Fruit fly (Drosophila melanogaster) whole organism, embryonic: ENCODE results near the gene CG13390.
A peak's percentile ranks its signal among the peaks of the same experiment; 100 is the strongest.

Experiments used
- Abd-B ChIP-seq: fragments of 200-800 bp; sonication (Bioruptor generic); optimal IDR thresholded peaks from 2 replicates; lab custom pipeline; 2018; ENCODE audit warnings: missing biosample characterization, mild to moderate bottlenecking, missing genetic modification characterization, moderate library complexity
- Blimp-1 ChIP-seq: fragments of 200-800 bp; sonication (Bioruptor generic); optimal IDR thresholded peaks from 3 replicates; lab custom pipeline; 2018; ENCODE audit warnings: missing biosample characterization, missing genetic modification characterization, mild to moderate bottlenecking, moderate library complexity, missing genetic modification reagents
- CG10366 ChIP-seq: fragments of 200-800 bp; sonication (Bioruptor generic); IDR thresholded peaks from 2 replicates; pipeline ENCODE4 v1.3.6; 2022; ENCODE audit warnings: missing biosample characterization, missing genetic modification characterization
- CG12299 ChIP-seq: fragments of 200-800 bp; sonication (Bioruptor generic); optimal IDR thresholded peaks from 2 replicates; lab custom pipeline; 2018; ENCODE audit warnings: missing biosample characterization, mild to moderate bottlenecking, missing genetic modification characterization
- CG13894 ChIP-seq: fragments of 200-800 bp; sonication (Bioruptor generic); optimal IDR thresholded peaks from 3 replicates; lab custom pipeline; 2018; ENCODE audit warnings: missing biosample characterization, mild to moderate bottlenecking, missing genetic modification characterization, moderate library complexity
- CG14050 ChIP-seq: fragments of 200-800 bp; sonication (Bioruptor generic); IDR thresholded peaks from 3 replicates; pipeline ENCODE4 v1.3.6; 2022; ENCODE audit warnings: missing biosample characterization, missing genetic modification characterization
- CG1529 ChIP-seq: fragments of 200-800 bp; sonication (Bioruptor generic); optimal IDR thresholded peaks from 3 replicates; lab custom pipeline; 2018; ENCODE audit warnings: missing biosample characterization, missing genetic modification characterization
- CG16863 ChIP-seq: fragments of 200-800 bp; sonication (Bioruptor generic); optimal IDR thresholded peaks from 3 replicates; lab custom pipeline; 2016; ENCODE audit warnings: missing biosample characterization, missing genetic modification characterization
- CG18476 ChIP-seq: fragments of 200-800 bp; sonication (Bioruptor generic); optimal IDR thresholded peaks from 2 replicates; lab custom pipeline; 2016; ENCODE audit warnings: missing biosample characterization, mild to moderate bottlenecking, missing genetic modification characterization
- CG18599 ChIP-seq: fragments of 200-800 bp; sonication (Bioruptor generic); optimal IDR thresholded peaks from 3 replicates; lab custom pipeline; 2017; ENCODE audit warnings: missing biosample characterization, missing genetic modification characterization, mild to moderate bottlenecking, moderate library complexity, missing genetic modification reagents
- CG4360 ChIP-seq: fragments of 200-800 bp; sonication (Bioruptor generic); IDR thresholded peaks from 2 replicates; pipeline ENCODE4 v1.3.6; 2022; ENCODE audit warnings: missing biosample characterization, missing genetic modification characterization
- CG5245 ChIP-seq: fragments of 200-800 bp; sonication (Bioruptor generic); optimal IDR thresholded peaks from 3 replicates; lab custom pipeline; 2016; ENCODE audit warnings: missing biosample characterization, missing genetic modification characterization
- CG6854 ChIP-seq: fragments of 200-800 bp; sonication (Bioruptor generic); optimal IDR thresholded peaks from 3 replicates; lab custom pipeline; 2017; ENCODE audit warnings: missing biosample characterization, mild to moderate bottlenecking, missing genetic modification characterization
- CG8765 ChIP-seq: fragments of 200-800 bp; sonication (Bioruptor generic); IDR thresholded peaks from 2 replicates; pipeline ENCODE4 v1.3.6; 2022; ENCODE audit warnings: missing biosample characterization, missing genetic modification characterization
- D19A ChIP-seq: fragments of 200-800 bp; optimal IDR thresholded peaks from 3 replicates; lab custom pipeline; 2019; ENCODE audit warnings: missing biosample characterization, mild to moderate bottlenecking, missing genetic modification characterization, moderate library complexity
- D19B ChIP-seq: fragments of 200-800 bp; sonication (Bioruptor generic); optimal IDR thresholded peaks from 2 replicates; lab custom pipeline; 2017; ENCODE audit warnings: missing biosample characterization, mild to moderate bottlenecking, missing genetic modification characterization
- Dfd ChIP-seq, 2 experiments: fragments of >200 bp; optimal IDR thresholded peaks; 2 replicates each; lab custom pipeline; 2017; ENCODE audit warnings: missing biosample characterization in 2 of 2, missing genetic modification characterization in 2 of 2
- Fer1 ChIP-seq: fragments of 200-800 bp; sonication (Bioruptor generic); optimal IDR thresholded peaks from 2 replicates; lab custom pipeline; 2017; ENCODE audit warnings: missing biosample characterization, mild to moderate bottlenecking, missing genetic modification characterization
- Hand ChIP-seq: fragments of 200-800 bp; sonication (Bioruptor generic); optimal IDR thresholded peaks from 2 replicates; lab custom pipeline; 2017; ENCODE audit warnings: mild to moderate bottlenecking, missing biosample characterization, missing genetic modification reagents, missing genetic modification characterization
- Med ChIP-seq: fragments of 200-800 bp; sonication (Bioruptor generic); peaks from one replicate; lab custom pipeline; 2016; ENCODE audit warnings: missing biosample characterization, missing genetic modification characterization, mild to moderate bottlenecking, inconsistent platforms, moderate library complexity
- NC2α ChIP-seq: fragments of 200-800 bp; sonication (Bioruptor generic); optimal IDR thresholded peaks from 2 replicates; lab custom pipeline; 2016; ENCODE audit warnings: missing biosample characterization, missing genetic modification characterization
- Nf-YB ChIP-seq: fragments of 200-800 bp; sonication (Bioruptor generic); optimal IDR thresholded peaks from 3 replicates; lab custom pipeline; 2019; ENCODE audit warnings: missing biosample characterization, mild to moderate bottlenecking, missing genetic modification characterization, moderate library complexity
- Pdp1 ChIP-seq, 2 experiments: fragments of 200-800 bp; sonication (Bioruptor generic); optimal IDR thresholded peaks; 3 replicates each; lab custom pipeline; 2016; ENCODE audit warnings: missing biosample characterization in 2 of 2, missing genetic modification characterization in 2 of 2, mild to moderate bottlenecking in 1 of 2, moderate library complexity in 1 of 2
- Sox100B ChIP-seq: fragments of 200-800 bp; sonication (Bioruptor generic); optimal IDR thresholded peaks from 3 replicates; lab custom pipeline; 2018; ENCODE audit warnings: missing biosample characterization, mild to moderate bottlenecking, missing genetic modification characterization
- Spps ChIP-seq: fragments of 200-800 bp; sonication (Bioruptor generic); optimal IDR thresholded peaks from 2 replicates; lab custom pipeline; 2018; ENCODE audit warnings: missing biosample characterization, mild to moderate bottlenecking, missing genetic modification characterization
- Xrp1 ChIP-seq: fragments of 200-800 bp; sonication (Bioruptor generic); IDR thresholded peaks from 2 replicates; pipeline ENCODE4 v1.3.6; 2022; ENCODE audit warnings: missing biosample characterization, missing genetic modification characterization
- ara ChIP-seq: fragments of 200-800 bp; sonication (Bioruptor generic); IDR thresholded peaks from 2 replicates; pipeline ENCODE4 v1.3.6; 2022; ENCODE audit warnings: missing biosample characterization, missing genetic modification characterization
- crc ChIP-seq: fragments of 200-800 bp; sonication (Bioruptor generic); optimal IDR thresholded peaks from 2 replicates; lab custom pipeline; 2016; ENCODE audit warnings: missing biosample characterization, missing genetic modification characterization
- crol ChIP-seq: fragments of 200-800 bp; sonication (Bioruptor generic); IDR thresholded peaks from 2 replicates; pipeline ENCODE4 v1.3.6; 2022; ENCODE audit warnings: missing biosample characterization, missing genetic modification characterization
- da ChIP-seq: fragments of 200-800 bp; sonication (Bioruptor generic); optimal IDR thresholded peaks from 2 replicates; lab custom pipeline; 2016; ENCODE audit warnings: missing biosample characterization, missing genetic modification characterization
- gsb-n ChIP-seq: fragments of 200-800 bp; sonication (Bioruptor generic); optimal IDR thresholded peaks from 3 replicates; lab custom pipeline; 2018; ENCODE audit warnings: missing biosample characterization, mild to moderate bottlenecking, missing genetic modification characterization
- ind ChIP-seq: fragments of 200-800 bp; sonication (Bioruptor generic); optimal IDR thresholded peaks from 3 replicates; lab custom pipeline; 2016; ENCODE audit warnings: missing biosample characterization, missing genetic modification characterization
- ken ChIP-seq: fragments of 200-800 bp; sonication (Bioruptor generic); IDR thresholded peaks from 3 replicates; pipeline ENCODE4 v1.3.6; 2022; ENCODE audit warnings: missing biosample characterization, missing genetic modification characterization
- nom ChIP-seq: fragments of 200-800 bp; sonication (Bioruptor generic); optimal IDR thresholded peaks from 2 replicates; lab custom pipeline; 2017; ENCODE audit warnings: missing biosample characterization, missing genetic modification characterization, mild to moderate bottlenecking, moderate library complexity, missing genetic modification reagents
- phol ChIP-seq: fragments of 200-800 bp; sonication (Bioruptor generic); optimal IDR thresholded peaks from 3 replicates; lab custom pipeline; 2018; ENCODE audit warnings: missing biosample characterization, mild to moderate bottlenecking, missing genetic modification characterization, moderate library complexity
- pros ChIP-seq: fragments of 200-800 bp; sonication (Bioruptor generic); optimal IDR thresholded peaks from 3 replicates; lab custom pipeline; 2019; ENCODE audit warnings: missing biosample characterization, mild to moderate bottlenecking, missing genetic modification characterization, moderate library complexity
- schlank ChIP-seq: fragments of 200-800 bp; sonication (Bioruptor generic); optimal IDR thresholded peaks from 2 replicates; lab custom pipeline; 2018; ENCODE audit warnings: missing biosample characterization, mild to moderate bottlenecking, missing genetic modification characterization
- vnd ChIP-seq: fragments of 200-800 bp; sonication (Bioruptor generic); IDR thresholded peaks from 3 replicates; pipeline ENCODE4 v1.3.6; 2022; ENCODE audit warnings: missing biosample characterization, missing genetic modification characterization; ENCODE audit not compliant: partially characterized antibody
- vvl ChIP-seq: fragments of 200-800 bp; sonication (Bioruptor generic); IDR thresholded peaks from 2 replicates; pipeline ENCODE4 v1.3.6; 2022; ENCODE audit warnings: missing biosample characterization, missing genetic modification characterization
- z ChIP-seq: fragments of 200-800 bp; sonication (Bioruptor generic); IDR thresholded peaks from 3 replicates; pipeline ENCODE4 v1.3.6; 2022; ENCODE audit warnings: missing biosample characterization, missing genetic modification characterization

CG13390 gene

DNA sequence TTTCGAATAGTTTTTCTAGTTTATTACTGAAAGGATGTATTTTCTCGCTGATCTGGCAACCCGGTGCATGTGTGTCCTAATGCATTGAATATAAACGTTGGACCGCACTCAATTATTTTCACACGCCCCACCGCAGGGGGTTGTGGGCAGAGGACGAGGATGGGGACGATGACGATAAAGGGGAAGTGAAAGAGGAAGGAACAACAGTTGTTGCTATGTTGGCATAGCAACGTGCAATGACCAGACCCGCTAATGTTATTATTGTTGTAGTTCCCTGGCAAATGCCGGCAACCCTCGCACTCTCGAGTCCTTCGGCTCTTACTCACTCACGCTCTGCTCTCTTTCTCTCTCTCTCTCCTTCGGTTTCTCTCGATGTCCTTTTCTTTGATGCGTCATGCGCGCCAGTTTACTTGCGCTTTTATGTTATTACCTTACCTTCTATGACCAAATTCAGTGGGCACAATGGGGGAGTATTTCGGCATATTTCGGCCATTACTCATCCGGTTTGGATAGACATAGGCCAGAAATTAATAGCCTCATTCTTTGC is 48.1 kb upstream of the CG13390 start (continued):
- TF ChIP-seq CG4360, result 0 out of 2 replicates have a peak, but pooled peaks have one; percentile 11
- no peak for TF ChIP-seq vnd
- peak; percentile 87 for TF ChIP-seq CG13894 (tag; lab: Kevin White, UChicago)
- TF ChIP-seq ind (GFP tag; lab: Kevin White, UChicago), result no peak
- TF ChIP-seq CG14050 (GFP tag; lab: Robert Waterston, UW), result no peak
- TF ChIP-seq ara (GFP tag; lab: Robert Waterston, UW), result no peak
- peak; percentile 56 for TF ChIP-seq crol (GFP tag; lab: Robert Waterston, UW)
- TF ChIP-seq Med (GFP tag; lab: Kevin White, UChicago), result no peak
- TF ChIP-seq vvl (GFP tag; lab: Robert Waterston, UW), result no peak
- TF ChIP-seq Blimp-1 (GFP tag; lab: Kevin White, UChicago), result no peak
- TF ChIP-seq da (GFP tag; lab: Kevin White, UChicago), result no peak
- TF ChIP-seq z (GFP tag; lab: Robert Waterston, UW), result peak; percentile 44; the same call in 1 of the 3 replicates
- no peak for TF ChIP-seq Sox100B (GFP tag; lab: Kevin White, UChicago)
- peak; percentile 73 for TF ChIP-seq pros (GFP tag; lab: Kevin White, UChicago)
- no peak for TF ChIP-seq CG16863 (GFP tag; lab: Kevin White, UChicago)
- TF ChIP-seq Dfd (GFP tag; optimal IDR thresholded peaks at IDR 0.05; lab: Kevin White, UChicago), result no peak
- TF ChIP-seq CG10366 (GFP tag; lab: Robert Waterston, UW), result no peak
- TF ChIP-seq crc (GFP tag; lab: Kevin White, UChicago), result no peak
- TF ChIP-seq CG5245 (GFP tag; lab: Kevin White, UChicago), result no peak
- TF ChIP-seq D19B (GFP tag; lab: Kevin White, UChicago), result no peak
- TF ChIP-seq CG12299 (tag; lab: Kevin White, UChicago), result no peak
- no peak for TF ChIP-seq ken
- TF ChIP-seq CG18599 (GFP tag; lab: Kevin White, UChicago), result no peak

DNA sequence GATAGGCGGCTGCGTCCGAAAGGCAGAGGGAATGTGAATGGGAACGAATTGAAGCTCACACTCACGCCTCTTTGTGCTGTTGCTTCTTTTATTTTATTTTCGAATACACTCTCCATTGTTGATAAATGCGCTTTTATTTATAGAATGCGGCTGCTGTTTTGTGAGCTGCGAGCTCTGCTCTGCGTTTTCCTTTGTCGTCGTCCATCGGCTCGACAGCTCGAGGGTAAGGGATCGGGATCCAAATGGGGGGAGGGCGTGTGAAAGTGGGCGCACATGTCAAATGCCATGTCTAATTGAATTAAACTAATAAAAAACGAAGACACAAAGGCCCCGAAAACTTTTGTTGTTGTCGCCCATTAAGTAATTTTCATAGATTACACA is 47.5 kb upstream of the CG13390 start:
- TF ChIP-seq Pdp1 (GFP tag; optimal IDR thresholded peaks at IDR 0.05; lab: Kevin White, UChicago) (no peak), CG1529 (no peak), Abd-B (GFP tag; lab: Kevin White, UChicago) (no peak), Nf-YB (GFP tag; lab: Kevin White, UChicago) (no peak), CG8765 (no peak), schlank (tag; lab: Kevin White, UChicago) (no peak), NC2α (GFP tag; lab: Kevin White, UChicago) (no peak), CG18476 (GFP tag; lab: Kevin White, UChicago) (no peak), D19A (tag; lab: Kevin White, UChicago) (peak; percentile 12), gsb-n (tag; lab: Kevin White, UChicago) (peak; percentile 6), CG6854 (no peak), phol (no peak), Spps (tag; lab: Kevin White, UChicago) (no peak), z (GFP tag; lab: Robert Waterston, UW) (no peak), nom (no peak), Xrp1 (GFP tag; lab: Robert Waterston, UW) (peak; percentile 25; the same call in 1 of the 2 replicates), Fer1 (GFP tag; lab: Kevin White, UChicago) (no peak), CG4360 (peak; percentile 21; the same call in 1 of the 2 replicates), Hand (GFP tag; lab: Kevin White, UChicago) (no peak), crol (GFP tag; lab: Robert Waterston, UW) (0 out of 2 replicates have a peak, but pooled peaks have one; percentile 18)
